Fruit fly (Drosophila melanogaster) whole organism, wandering third instar larva: Measurements from ENCODE around the gene IntS2.

Source experiments
- CG9705 ChIP-seq: fragments of 200-800 bp; sonication (Bioruptor generic); optimal IDR thresholded peaks from 2 replicates; lab custom pipeline; 2018; ENCODE audit warnings: missing biosample characterization, mild to moderate bottlenecking, missing genetic modification characterization
- Dif ChIP-seq: fragments of 200-275, 200-300 bp; sonication (Bioruptor generic); optimal IDR thresholded peaks from 2 replicates; lab custom pipeline; 2018; ENCODE audit warnings: missing biosample characterization, missing genetic modification characterization; ENCODE audit not compliant: partially characterized antibody
- HLH106 ChIP-seq: fragments of 200-800 bp; optimal IDR thresholded peaks from 3 replicates; lab custom pipeline; 2019; ENCODE audit warnings: missing biosample characterization, mild to moderate bottlenecking, missing genetic modification characterization, moderate library complexity
- Sp1 ChIP-seq: fragments of 200-800 bp; sonication (Bioruptor generic); optimal IDR thresholded peaks from 3 replicates; lab custom pipeline; 2019; ENCODE audit warnings: missing biosample characterization, mild to moderate bottlenecking, missing genetic modification characterization, moderate library complexity
- br ChIP-seq: fragments of 200-800 bp; sonication (Bioruptor generic); optimal IDR thresholded peaks from 2 replicates; lab custom pipeline; 2016; ENCODE audit warnings: missing biosample characterization, missing genetic modification characterization
- brk ChIP-seq: fragments of 200-800 bp; sonication (Bioruptor generic); optimal IDR thresholded peaks from 2 replicates; lab custom pipeline; 2016; ENCODE audit warnings: missing biosample characterization, mild to moderate bottlenecking, missing genetic modification characterization
- dmrt93B ChIP-seq: fragments of 200-800 bp; sonication (Bioruptor generic); optimal IDR thresholded peaks from 2 replicates; lab custom pipeline; 2018; ENCODE audit warnings: missing biosample characterization, mild to moderate bottlenecking, missing genetic modification characterization
- fru ChIP-seq: fragments of 200-800 bp; sonication (Bioruptor generic); optimal IDR thresholded peaks from 3 replicates; lab custom pipeline; 2016; ENCODE audit warnings: missing biosample characterization, mild to moderate bottlenecking, missing genetic modification characterization
- h ChIP-seq: fragments of 200-800 bp; sonication (Bioruptor generic); optimal IDR thresholded peaks from 3 replicates; lab custom pipeline; 2016; ENCODE audit warnings: missing biosample characterization, mild to moderate bottlenecking, missing genetic modification characterization
- lola ChIP-seq: fragments of >200 bp; optimal IDR thresholded peaks from 2 replicates; lab custom pipeline; 2017; ENCODE audit warnings: missing biosample characterization, missing genetic modification characterization
- pan ChIP-seq: fragments of >200 bp; optimal IDR thresholded peaks from 2 replicates; lab custom pipeline; 2017
- psq ChIP-seq: fragments of 200-800 bp; sonication (Bioruptor generic); optimal IDR thresholded peaks from 3 replicates; lab custom pipeline; 2017; ENCODE audit warnings: missing biosample characterization, mild to moderate bottlenecking, missing genetic modification characterization, moderate library complexity
- sage ChIP-seq: fragments of 200-800 bp; sonication (Bioruptor generic); optimal IDR thresholded peaks from 2 replicates; lab custom pipeline; 2016; ENCODE audit warnings: missing biosample characterization, mild to moderate bottlenecking, missing genetic modification characterization

dm6 chrX:17694873-17695446 lies 38.3 kb upstream of the IntS2 start:
- TF ChIP-seq dmrt93B = no peak
- TF ChIP-seq lola (GFP tag; lab: Kevin White, UChicago) = no peak
- no peak for TF ChIP-seq h (GFP tag; lab: Kevin White, UChicago)
- no peak for TF ChIP-seq psq
- TF ChIP-seq Dif = no peak
- no peak for TF ChIP-seq sage (GFP tag; lab: Kevin White, UChicago)
- TF ChIP-seq pan (lab: Kevin White, UChicago) = no peak
- TF ChIP-seq CG9705 (GFP tag; lab: Kevin White, UChicago) = no peak
- no peak for TF ChIP-seq fru
- TF ChIP-seq brk (GFP tag; lab: Kevin White, UChicago) = no peak
- TF ChIP-seq br = no peak
- no peak for TF ChIP-seq Sp1 (GFP tag; lab: Kevin White, UChicago)
- TF ChIP-seq HLH106 (tag; lab: Kevin White, UChicago) = no peak
